Worm (Caenorhabditis elegans) whole organism, mixed stage, embryonic: Measurements from ENCODE around the gene frm-5.1.

Experiments used
- elt-3 ChIP-seq: fragments of 150-350 bp; optimal IDR thresholded peaks from 2 replicates; lab custom pipeline; 2014; ENCODE audit warnings: missing biosample characterization, missing genetic modification characterization
- lin-13 ChIP-seq: fragments of 150-350 bp; optimal IDR thresholded peaks from 2 replicates; lab custom pipeline; 2014; ENCODE audit warnings: missing biosample characterization, missing genetic modification characterization
- nhr-237 ChIP-seq: fragments of 150-350 bp; optimal IDR thresholded peaks from 2 replicates; lab custom pipeline; 2014; ENCODE audit warnings: missing biosample characterization, missing genetic modification characterization
- pha-4 ChIP-seq: fragments of 150-350 bp; optimal IDR thresholded peaks from 2 replicates; lab custom pipeline; 2018; ENCODE audit warnings: missing biosample characterization, missing genetic modification reagents, missing genetic modification characterization
- snpc-4 ChIP-seq: fragments of 150-350 bp; optimal IDR thresholded peaks from 2 replicates; lab custom pipeline; 2014; ENCODE audit warnings: missing biosample characterization, missing genetic modification characterization
- sptf-1 ChIP-seq: sonication (generic microtip); optimal IDR thresholded peaks from 2 replicates; lab custom pipeline; 2017; ENCODE audit warnings: mild to moderate bottlenecking, missing genetic modification characterization, moderate library complexity, missing compliant biosample characterization
- unc-39 ChIP-seq: fragments of 150-350 bp; optimal IDR thresholded peaks from 2 replicates; lab custom pipeline; 2014; ENCODE audit warnings: missing biosample characterization, missing genetic modification characterization
- ztf-11 ChIP-seq: fragments of 150-350 bp; optimal IDR thresholded peaks from 2 replicates; lab custom pipeline; 2014; ENCODE audit warnings: missing biosample characterization, missing genetic modification characterization

- no peak for TF ChIP-seq pha-4 (tag; lab: Kevin White, UChicago)
- no peak for TF ChIP-seq nhr-237
- TF ChIP-seq elt-3 (tag; lab: Kevin White, UChicago), result no peak
- TF ChIP-seq ztf-11, result no peak
- TF ChIP-seq unc-39 (tag; lab: Kevin White, UChicago), result no peak
- TF ChIP-seq sptf-1 (tag; lab: Kevin White, UChicago), result no peak
- TF ChIP-seq snpc-4 (tag; lab: Kevin White, UChicago), result no peak
- TF ChIP-seq lin-13 (tag; lab: Kevin White, UChicago), result no peak
Observed at ce11 chrIV:48780-49179, at the start of gene frm-5.1.
